Fruit fly (Drosophila melanogaster) whole organism, embryonic: Measurements from ENCODE around the gene temp.

ENCODE experiments used
- Aef1 ChIP-seq: fragments of 200-800 bp; sonication (Bioruptor generic); IDR thresholded peaks from 3 replicates; pipeline ENCODE4 v1.3.6; 2022; ENCODE audit warnings: missing biosample characterization, missing genetic modification characterization
- Bteb2 ChIP-seq: fragments of 200-800 bp; sonication (Bioruptor generic); optimal IDR thresholded peaks from 2 replicates; lab custom pipeline; 2016; ENCODE audit warnings: missing biosample characterization, missing genetic modification characterization
- CG10366 ChIP-seq: fragments of 200-800 bp; sonication (Bioruptor generic); IDR thresholded peaks from 2 replicates; pipeline ENCODE4 v1.3.6; 2022; ENCODE audit warnings: missing biosample characterization, missing genetic modification characterization
- CG12155 ChIP-seq: fragments of 200-800 bp; sonication (Bioruptor generic); optimal IDR thresholded peaks from 3 replicates; lab custom pipeline; 2016; ENCODE audit warnings: missing biosample characterization, missing genetic modification characterization
- CG12219 ChIP-seq: fragments of 200-800 bp; sonication (Bioruptor generic); optimal IDR thresholded peaks from 3 replicates; lab custom pipeline; 2018; ENCODE audit warnings: missing biosample characterization, mild to moderate bottlenecking, missing genetic modification characterization
- CG13624 ChIP-seq: fragments of 200-800 bp; sonication (Bioruptor generic); optimal IDR thresholded peaks from 2 replicates; lab custom pipeline; 2016; ENCODE audit warnings: missing biosample characterization, missing genetic modification characterization
- CG13894 ChIP-seq: fragments of 200-800 bp; sonication (Bioruptor generic); optimal IDR thresholded peaks from 3 replicates; lab custom pipeline; 2018; ENCODE audit warnings: missing biosample characterization, mild to moderate bottlenecking, missing genetic modification characterization, moderate library complexity
- CG14441 ChIP-seq: fragments of 200-800 bp; sonication (Bioruptor generic); IDR thresholded peaks from 2 replicates; pipeline ENCODE4 v1.3.6; 2022; ENCODE audit warnings: missing biosample characterization, missing genetic modification characterization
- CG14965 ChIP-seq: fragments of 200-800 bp; sonication (Bioruptor generic); optimal IDR thresholded peaks from 2 replicates; lab custom pipeline; 2016; ENCODE audit warnings: missing biosample characterization, missing genetic modification characterization, borderline replicate concordance
- CG1529 ChIP-seq: fragments of 200-800 bp; sonication (Bioruptor generic); optimal IDR thresholded peaks from 3 replicates; lab custom pipeline; 2018; ENCODE audit warnings: missing biosample characterization, missing genetic modification characterization
- CG18262 ChIP-seq: fragments of 200-800 bp; optimal IDR thresholded peaks from 3 replicates; lab custom pipeline; 2019; ENCODE audit warnings: missing biosample characterization, mild to moderate bottlenecking, missing genetic modification characterization, moderate library complexity
- CG1832 ChIP-seq: fragments of 200-800 bp; sonication (Bioruptor generic); optimal IDR thresholded peaks from 2 replicates; lab custom pipeline; 2017; ENCODE audit warnings: missing biosample characterization, mild to moderate bottlenecking, missing genetic modification characterization, inconsistent platforms
- CG3281 ChIP-seq: fragments of 200-800 bp; sonication (Bioruptor generic); optimal IDR thresholded peaks from 3 replicates; lab custom pipeline; 2017; ENCODE audit warnings: missing biosample characterization, mild to moderate bottlenecking, missing genetic modification characterization
- CG34376 ChIP-seq: fragments of 200-800 bp; sonication (Bioruptor generic); optimal IDR thresholded peaks from 2 replicates; lab custom pipeline; 2018; ENCODE audit warnings: missing biosample characterization, mild to moderate bottlenecking, missing genetic modification characterization
- CG3995 ChIP-seq: fragments of 200-800 bp; sonication (Bioruptor generic); optimal IDR thresholded peaks from 3 replicates; lab custom pipeline; 2016; ENCODE audit warnings: missing biosample characterization, missing genetic modification characterization
- CG7271 ChIP-seq: fragments of 200-800 bp; sonication (Bioruptor generic); optimal IDR thresholded peaks from 2 replicates; lab custom pipeline; 2018; ENCODE audit warnings: missing biosample characterization, mild to moderate bottlenecking, missing genetic modification characterization, moderate library complexity
- CG7556 ChIP-seq: fragments of 200-800 bp; sonication (Bioruptor generic); optimal IDR thresholded peaks from 2 replicates; lab custom pipeline; 2017; ENCODE audit warnings: missing biosample characterization, mild to moderate bottlenecking, missing genetic modification characterization
- CG7786 ChIP-seq: fragments of 200-800 bp; sonication (Bioruptor generic); optimal IDR thresholded peaks from 2 replicates; lab custom pipeline; 2016; ENCODE audit warnings: missing biosample characterization, missing genetic modification characterization
- CG7987 ChIP-seq: fragments of 200-800 bp; sonication (Bioruptor generic); optimal IDR thresholded peaks from 2 replicates; lab custom pipeline; 2018; ENCODE audit warnings: missing biosample characterization, mild to moderate bottlenecking, missing genetic modification characterization, moderate library complexity
- CG9727 ChIP-seq: fragments of 200-800 bp; sonication (Bioruptor generic); optimal IDR thresholded peaks from 3 replicates; lab custom pipeline; 2017; ENCODE audit warnings: missing biosample characterization, mild to moderate bottlenecking, missing genetic modification characterization
- CoRest ChIP-seq: fragments of 200-800 bp; sonication (Bioruptor generic); optimal IDR thresholded peaks from 3 replicates; lab custom pipeline; 2018; ENCODE audit warnings: missing biosample characterization, mild to moderate bottlenecking, missing genetic modification characterization, moderate library complexity
- Deaf1 ChIP-seq: fragments of 200-800 bp; optimal IDR thresholded peaks from 3 replicates; lab custom pipeline; 2019; ENCODE audit warnings: missing biosample characterization, mild to moderate bottlenecking, missing genetic modification characterization, moderate library complexity
- E2f2 ChIP-seq: fragments of 200-800 bp; sonication (Bioruptor generic); IDR thresholded peaks from 2 replicates; pipeline ENCODE4 v1.3.6; 2022; ENCODE audit warnings: missing biosample characterization, missing genetic modification characterization
- Fer1 ChIP-seq: fragments of 200-800 bp; sonication (Bioruptor generic); optimal IDR thresholded peaks from 2 replicates; lab custom pipeline; 2017; ENCODE audit warnings: missing biosample characterization, mild to moderate bottlenecking, missing genetic modification characterization
- Kr ChIP-seq: fragments of 200-800 bp; sonication (Bioruptor generic); optimal IDR thresholded peaks from 2 replicates; lab custom pipeline; 2017; ENCODE audit warnings: missing biosample characterization, mild to moderate bottlenecking, missing genetic modification characterization
- Myb ChIP-seq: fragments of 200-800 bp; sonication (Bioruptor generic); optimal IDR thresholded peaks from 2 replicates; lab custom pipeline; 2016; ENCODE audit warnings: missing biosample characterization, missing genetic modification characterization
- NFAT ChIP-seq: fragments of 200-800 bp; sonication (Bioruptor generic); IDR thresholded peaks from 2 replicates; pipeline ENCODE4 v1.3.6; 2022; ENCODE audit warnings: missing biosample characterization, missing genetic modification characterization
- Optix ChIP-seq: fragments of 200-800 bp; sonication (Bioruptor generic); IDR thresholded peaks from 3 replicates; pipeline ENCODE4 v1.3.6; 2022; ENCODE audit warnings: missing biosample characterization, missing genetic modification characterization
- Rx ChIP-seq: fragments of 200-800 bp; sonication (Bioruptor generic); IDR thresholded peaks from 2 replicates; pipeline ENCODE4 v1.3.6; 2022; ENCODE audit warnings: missing biosample characterization, missing genetic modification characterization
- Six4 ChIP-seq: fragments of 200-800 bp; sonication (Bioruptor generic); optimal IDR thresholded peaks from 2 replicates; lab custom pipeline; 2016; ENCODE audit warnings: missing biosample characterization, missing genetic modification characterization
- ac ChIP-seq: fragments of 200-800 bp; sonication (Bioruptor generic); optimal IDR thresholded peaks from 3 replicates; lab custom pipeline; 2017; ENCODE audit warnings: missing biosample characterization, mild to moderate bottlenecking, missing genetic modification characterization
- ato ChIP-seq: fragments of 200-800 bp; sonication (Bioruptor generic); IDR thresholded peaks from 2 replicates; pipeline ENCODE4 v1.3.6; 2022; ENCODE audit warnings: missing biosample characterization, missing genetic modification characterization; ENCODE audit not compliant: partially characterized antibody
- az2 ChIP-seq: fragments of 200-800 bp; sonication (Bioruptor generic); optimal IDR thresholded peaks from 3 replicates; lab custom pipeline; 2016; ENCODE audit warnings: missing biosample characterization, missing genetic modification characterization
- btn ChIP-seq: fragments of 200-800 bp; sonication (Bioruptor generic); optimal IDR thresholded peaks from 2 replicates; lab custom pipeline; 2016; ENCODE audit warnings: missing biosample characterization, missing genetic modification characterization
- chif ChIP-seq, 2 experiments: fragments of 200-800 bp; sonication (Bioruptor generic); optimal IDR thresholded peaks; 3 replicates each; lab custom pipeline; 2016; ENCODE audit warnings: missing biosample characterization in 2 of 2, missing genetic modification characterization in 2 of 2
- crc ChIP-seq: fragments of 200-800 bp; sonication (Bioruptor generic); optimal IDR thresholded peaks from 2 replicates; lab custom pipeline; 2016; ENCODE audit warnings: missing biosample characterization, missing genetic modification characterization
- cwo ChIP-seq: fragments of 200-800 bp; sonication (Bioruptor generic); optimal IDR thresholded peaks from 3 replicates; lab custom pipeline; 2017; ENCODE audit warnings: missing biosample characterization, missing genetic modification characterization, mild to moderate bottlenecking, moderate library complexity, missing genetic modification reagents
- dysf ChIP-seq: fragments of 200-800 bp; sonication (Bioruptor generic); IDR thresholded peaks from 3 replicates; pipeline ENCODE4 v1.3.6; 2022; ENCODE audit warnings: missing biosample characterization, missing genetic modification characterization
- exex ChIP-seq: fragments of 200-800 bp; sonication (Bioruptor generic); optimal IDR thresholded peaks from 4 replicates; lab custom pipeline; 2018; ENCODE audit warnings: missing biosample characterization, mild to moderate bottlenecking, missing genetic modification characterization, moderate library complexity
- fu2 ChIP-seq: fragments of 200-800 bp; sonication (Bioruptor generic); optimal IDR thresholded peaks from 2 replicates; lab custom pipeline; 2016; ENCODE audit warnings: missing biosample characterization, missing genetic modification characterization
- gsb ChIP-seq: fragments of 200-800 bp; sonication (Bioruptor generic); IDR thresholded peaks from 2 replicates; pipeline ENCODE4 v1.3.6; 2022; ENCODE audit warnings: missing biosample characterization, missing genetic modification characterization
- hkb ChIP-seq, 2 experiments: fragments of 200-800 bp in 1 of 2; fragments of >200 bp in 1 of 2; sonication (Bioruptor generic) in 1 of 2; IDR thresholded peaks in 1 of 2; optimal IDR thresholded peaks in 1 of 2; 2 replicates each; pipeline versions ENCODE4 v1.3.6 to Lab custom; 2017 to 2022; ENCODE audit warnings: missing biosample characterization in 1 of 2, missing genetic modification characterization in 1 of 2
- insv ChIP-seq, 2 experiments: fragments of 200-800 bp; sonication (Bioruptor generic); optimal IDR thresholded peaks; 3 replicates each; lab custom pipeline; 2016 to 2018; ENCODE audit warnings: missing biosample characterization in 2 of 2, missing genetic modification characterization in 2 of 2
- ken ChIP-seq: fragments of 200-800 bp; sonication (Bioruptor generic); IDR thresholded peaks from 3 replicates; pipeline ENCODE4 v1.3.6; 2022; ENCODE audit warnings: missing biosample characterization, missing genetic modification characterization
- lab ChIP-seq: fragments of 200-800 bp; sonication (Bioruptor generic); optimal IDR thresholded peaks from 3 replicates; lab custom pipeline; 2017; ENCODE audit warnings: missing biosample characterization, missing genetic modification characterization, mild to moderate bottlenecking, moderate library complexity, missing genetic modification reagents
- pho ChIP-seq: fragments of 200-800 bp; sonication (Bioruptor generic); optimal IDR thresholded peaks from 2 replicates; lab custom pipeline; 2016; ENCODE audit warnings: missing biosample characterization, missing genetic modification characterization
- pnt ChIP-seq: fragments of 200-800 bp; sonication (Bioruptor generic); optimal IDR thresholded peaks from 3 replicates; lab custom pipeline; 2016; ENCODE audit warnings: missing biosample characterization, missing genetic modification characterization
- row ChIP-seq: fragments of 200-800 bp; sonication (Bioruptor generic); IDR thresholded peaks from 3 replicates; pipeline ENCODE4 v1.3.6; 2022; ENCODE audit warnings: missing biosample characterization, missing genetic modification characterization
- seq ChIP-seq: fragments of 200-800 bp; sonication (Bioruptor generic); IDR thresholded peaks from 2 replicates; pipeline ENCODE4 v1.3.6; 2022; ENCODE audit warnings: missing biosample characterization, missing genetic modification characterization
- so ChIP-seq: fragments of 200-800 bp; sonication (Bioruptor generic); IDR thresholded peaks from 3 replicates; pipeline ENCODE4 v1.3.6; 2022; ENCODE audit warnings: missing biosample characterization, missing genetic modification characterization
- ssp ChIP-seq: fragments of 200-800 bp; sonication (Bioruptor generic); IDR thresholded peaks from 2 replicates; pipeline ENCODE4 v1.3.6; 2022; ENCODE audit warnings: missing biosample characterization, missing genetic modification characterization

temp gene

DNA sequence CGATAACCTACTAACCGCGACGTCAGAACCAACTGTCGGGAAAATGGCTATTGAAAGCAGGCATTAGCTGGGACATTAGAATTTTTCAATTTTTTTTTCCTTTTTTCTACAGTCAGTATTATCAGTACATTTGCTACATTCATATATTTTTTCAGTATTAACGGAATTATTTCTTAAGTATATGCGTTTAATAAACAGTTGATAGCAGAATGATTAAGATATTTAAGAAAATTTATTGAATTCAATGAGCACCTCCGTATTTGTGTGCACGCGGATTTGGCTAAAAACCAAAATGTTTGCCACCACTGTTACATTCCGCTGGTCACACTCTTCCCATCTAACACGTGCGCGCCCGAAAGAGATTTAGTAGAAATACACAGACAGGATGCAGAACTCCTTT lies at the start of gene temp, which contains the start of gene CG3071 (continued):
- TF ChIP-seq insv (GFP tag; optimal IDR thresholded peaks at IDR 0.05; lab: Kevin White, UChicago) (peak in 1 of 2 experiments; percentile 43), pho (GFP tag; lab: Kevin White, UChicago) (peak; percentile 68), ssp (GFP tag; lab: Robert Waterston, UW) (peak; percentile 62), CG34376 (GFP tag; lab: Kevin White, UChicago) (peak; percentile 64), CG14441 (peak; percentile 45; the same call in 1 of the 2 replicates), CG3995 (GFP tag; lab: Kevin White, UChicago) (peak; percentile 9), so (GFP tag; lab: Robert Waterston, UW) (no peak), CG18262 (tag; lab: Kevin White, UChicago) (peak; percentile 61), CG7786 (GFP tag; lab: Kevin White, UChicago) (peak; percentile 48), CG13894 (peak; percentile 63), ato (GFP tag; lab: Robert Waterston, UW) (no peak), Deaf1 (tag; lab: Kevin White, UChicago) (peak; percentile 30), dysf (GFP tag; lab: Robert Waterston, UW) (peak; percentile 73; the same call in 2 of the 3 replicates), CG7556 (peak; percentile 66), CG13624 (GFP tag; lab: Kevin White, UChicago) (peak; percentile 20), pnt (peak; percentile 58), CG1529 (peak; percentile 4), Myb (GFP tag; lab: Kevin White, UChicago) (peak; percentile 27), CG7271 (tag; lab: Kevin White, UChicago) (no peak), hkb (optimal IDR thresholded peaks at IDR 0.05; lab: Kevin White, UChicago) (peak; percentile 81), hkb (GFP tag; IDR thresholded peaks at IDR 0.05; lab: Robert Waterston, UW) (no peak), row (GFP tag; lab: Robert Waterston, UW) (peak; percentile 97), seq (no peak), exex (tag; lab: Kevin White, UChicago) (peak; percentile 24), NFAT (GFP tag; lab: Robert Waterston, UW) (no peak), Optix (GFP tag; lab: Robert Waterston, UW) (no peak), Six4 (GFP tag; lab: Kevin White, UChicago) (no peak), gsb (no peak), CG1832 (GFP tag; lab: Kevin White, UChicago) (no peak), lab (peak; percentile 73), Aef1 (GFP tag; lab: Robert Waterston, UW) (0 out of 3 replicates have a peak, but pooled peaks have one; percentile 19), ken (GFP tag; lab: Robert Waterston, UW) (no peak; the same call in 2 of the 3 replicates), cwo (peak; percentile 72), chif (GFP tag; optimal IDR thresholded peaks at IDR 0.05; lab: Kevin White, UChicago) (peak; percentile 27 to 50), crc (GFP tag; lab: Kevin White, UChicago) (peak; percentile 23), Kr (GFP tag; lab: Kevin White, UChicago) (no peak), Fer1 (GFP tag; lab: Kevin White, UChicago) (peak; percentile 63), CG14965 (GFP tag; lab: Kevin White, UChicago) (no peak), CoRest (tag; lab: Kevin White, UChicago) (peak; percentile 83), az2 (peak; percentile 66), E2f2 (peak; percentile 47), CG12155 (GFP tag; lab: Kevin White, UChicago) (peak; percentile 65), Bteb2 (GFP tag; lab: Kevin White, UChicago) (peak; percentile 21), fu2 (GFP tag; lab: Kevin White, UChicago) (peak; percentile 66), btn (GFP tag; lab: Kevin White, UChicago) (no peak), CG10366 (GFP tag; lab: Robert Waterston, UW) (peak; percentile 14; the same call in 1 of the 2 replicates), Rx (GFP tag; lab: Robert Waterston, UW) (no peak), CG3281 (GFP tag; lab: Kevin White, UChicago) (peak; percentile 56), CG12219 (GFP tag; lab: Kevin White, UChicago) (no peak), ac (GFP tag; lab: Kevin White, UChicago) (no peak), CG7987 (no peak), CG9727 (GFP tag; lab: Kevin White, UChicago) (peak; percentile 74)
